Fruit fly (Drosophila melanogaster) whole organism, embryonic: ENCODE measurements around the gene CG17029.
A peak's percentile ranks its signal among the peaks of the same experiment; 100 is the strongest.

Source experiments
- Atf3 ChIP-seq: fragments of 200-800 bp; sonication (Bioruptor generic); optimal IDR thresholded peaks from 3 replicates; lab custom pipeline; 2016; ENCODE audit warnings: missing biosample characterization, missing genetic modification characterization
- CG10147 ChIP-seq: fragments of 200-800 bp; sonication (Bioruptor generic); optimal IDR thresholded peaks from 2 replicates; lab custom pipeline; 2019; ENCODE audit warnings: missing biosample characterization, mild to moderate bottlenecking, missing genetic modification characterization, moderate library complexity
- CG10209 ChIP-seq: fragments of 200-800 bp; sonication (Bioruptor generic); optimal IDR thresholded peaks from 3 replicates; lab custom pipeline; 2017; ENCODE audit warnings: missing biosample characterization, mild to moderate bottlenecking, missing genetic modification characterization, missing genetic modification reagents
- CG11247 ChIP-seq: fragments of 200-800 bp; sonication (Bioruptor generic); IDR thresholded peaks from 2 replicates; pipeline ENCODE4 v1.3.6; 2022; ENCODE audit warnings: missing biosample characterization, missing genetic modification characterization
- CG11695 ChIP-seq: fragments of 200-800 bp; sonication (Bioruptor generic); IDR thresholded peaks from 3 replicates; pipeline ENCODE4 v1.3.6; 2022; ENCODE audit warnings: missing biosample characterization, missing genetic modification characterization
- CG13296 ChIP-seq: fragments of 200-800 bp; sonication (Bioruptor generic); optimal IDR thresholded peaks from 3 replicates; lab custom pipeline; 2018; ENCODE audit warnings: missing biosample characterization, mild to moderate bottlenecking, missing genetic modification characterization
- CG14860 ChIP-seq: fragments of 200-800 bp; sonication (Bioruptor generic); IDR thresholded peaks from 3 replicates; pipeline ENCODE4 v1.3.6; 2022; ENCODE audit warnings: missing biosample characterization, missing genetic modification characterization; ENCODE audit not compliant: partially characterized antibody
- CG15073 ChIP-seq: fragments of 200-800 bp; sonication (Bioruptor generic); optimal IDR thresholded peaks from 2 replicates; lab custom pipeline; 2016; ENCODE audit warnings: missing biosample characterization, missing genetic modification characterization
- CG16779 ChIP-seq: fragments of 200-800 bp; sonication (Bioruptor generic); IDR thresholded peaks from 2 replicates; pipeline ENCODE4 v1.3.6; 2022; ENCODE audit warnings: missing biosample characterization, missing genetic modification characterization
- CG17359 ChIP-seq: fragments of 200-800 bp; sonication (Bioruptor generic); optimal IDR thresholded peaks from 3 replicates; lab custom pipeline; 2018; ENCODE audit warnings: missing biosample characterization, mild to moderate bottlenecking, missing genetic modification characterization, moderate library complexity
- CG17829 ChIP-seq: fragments of 200-800 bp; optimal IDR thresholded peaks from 2 replicates; lab custom pipeline; 2019; ENCODE audit warnings: missing biosample characterization, mild to moderate bottlenecking, missing genetic modification characterization, moderate library complexity
- CG1832 ChIP-seq: fragments of 200-800 bp; sonication (Bioruptor generic); optimal IDR thresholded peaks from 2 replicates; lab custom pipeline; 2017; ENCODE audit warnings: missing biosample characterization, mild to moderate bottlenecking, missing genetic modification characterization, inconsistent platforms
- CG18476 ChIP-seq: fragments of 200-800 bp; sonication (Bioruptor generic); optimal IDR thresholded peaks from 2 replicates; lab custom pipeline; 2016; ENCODE audit warnings: missing biosample characterization, mild to moderate bottlenecking, missing genetic modification characterization
- CG2199 ChIP-seq: fragments of 200-800 bp; sonication (Bioruptor generic); IDR thresholded peaks from 3 replicates; pipeline ENCODE4 v1.3.6; 2022; ENCODE audit warnings: missing biosample characterization, missing genetic modification characterization
- CG2889 ChIP-seq: fragments of 200-800 bp; sonication (Bioruptor generic); IDR thresholded peaks from 3 replicates; pipeline ENCODE4 v1.3.6; 2022; ENCODE audit warnings: missing biosample characterization, missing genetic modification characterization
- CG43689 ChIP-seq: fragments of 200-800 bp; sonication (Bioruptor generic); IDR thresholded peaks from 2 replicates; pipeline ENCODE4 v1.3.6; 2022; ENCODE audit warnings: missing biosample characterization, missing genetic modification characterization
- CG4730 ChIP-seq: fragments of 200-800 bp; sonication (Bioruptor generic); IDR thresholded peaks from 2 replicates; pipeline ENCODE4 v1.3.6; 2022; ENCODE audit warnings: missing biosample characterization, missing genetic modification characterization
- CG7357 ChIP-seq: fragments of 200-800 bp; sonication (Bioruptor generic); IDR thresholded peaks from 3 replicates; pipeline ENCODE4 v1.3.6; 2022; ENCODE audit warnings: missing biosample characterization, missing genetic modification characterization
- CG7928 ChIP-seq: fragments of 200-800 bp; sonication (Bioruptor generic); optimal IDR thresholded peaks from 2 replicates; lab custom pipeline; 2017; ENCODE audit warnings: missing biosample characterization, mild to moderate bottlenecking, missing genetic modification characterization
- CG8388 ChIP-seq: fragments of 200-800 bp; sonication (Bioruptor generic); optimal IDR thresholded peaks from 2 replicates; lab custom pipeline; 2019; ENCODE audit warnings: missing biosample characterization, mild to moderate bottlenecking, missing genetic modification characterization, moderate library complexity
- CG9727 ChIP-seq: fragments of 200-800 bp; sonication (Bioruptor generic); optimal IDR thresholded peaks from 3 replicates; lab custom pipeline; 2017; ENCODE audit warnings: missing biosample characterization, mild to moderate bottlenecking, missing genetic modification characterization
- CG9932 ChIP-seq: fragments of 200-800 bp; sonication (Bioruptor generic); IDR thresholded peaks from 2 replicates; pipeline ENCODE4 v1.3.6; 2022; ENCODE audit warnings: missing biosample characterization, missing genetic modification characterization
- CrebB ChIP-seq: fragments of 200-800 bp; sonication (Bioruptor generic); optimal IDR thresholded peaks from 3 replicates; lab custom pipeline; 2018; ENCODE audit warnings: missing biosample characterization, mild to moderate bottlenecking, missing genetic modification characterization
- ERR ChIP-seq: fragments of 200-800 bp; sonication (Bioruptor generic); optimal IDR thresholded peaks from 2 replicates; lab custom pipeline; 2016; ENCODE audit warnings: missing biosample characterization, missing genetic modification characterization
- HHEX ChIP-seq: fragments of 200-800 bp; sonication (Bioruptor generic); optimal IDR thresholded peaks from 3 replicates; lab custom pipeline; 2017; ENCODE audit warnings: missing biosample characterization, mild to moderate bottlenecking, missing genetic modification characterization, missing genetic modification reagents
- HLH4C ChIP-seq: fragments of 200-800 bp; sonication (Bioruptor generic); IDR thresholded peaks from 3 replicates; pipeline ENCODE4 v1.3.6; 2022; ENCODE audit warnings: missing biosample characterization, missing genetic modification characterization; ENCODE audit not compliant: partially characterized antibody
- HLH54F ChIP-seq: fragments of 200-800 bp; sonication (Bioruptor generic); optimal IDR thresholded peaks from 3 replicates; lab custom pipeline; 2016; ENCODE audit warnings: missing biosample characterization, missing genetic modification characterization
- MBD-R2 ChIP-seq: fragments of 200-800 bp; sonication (Bioruptor generic); IDR thresholded peaks from 2 replicates; pipeline ENCODE4 v1.3.6; 2022; ENCODE audit warnings: missing biosample characterization, missing genetic modification characterization
- NC2β ChIP-seq: fragments of 200-800 bp; sonication (Bioruptor generic); optimal IDR thresholded peaks from 2 replicates; lab custom pipeline; 2016; ENCODE audit warnings: missing biosample characterization, missing genetic modification characterization
- NfI ChIP-seq: fragments of 200-800 bp; sonication (Bioruptor generic); optimal IDR thresholded peaks from 3 replicates; lab custom pipeline; 2018; ENCODE audit warnings: missing biosample characterization, mild to moderate bottlenecking, missing genetic modification characterization, moderate library complexity
- PHDP ChIP-seq: fragments of 200-800 bp; sonication (Bioruptor generic); optimal IDR thresholded peaks from 3 replicates; lab custom pipeline; 2018; ENCODE audit warnings: missing biosample characterization, mild to moderate bottlenecking, missing genetic modification characterization, moderate library complexity
- aop ChIP-seq: fragments of 200-800 bp; sonication (Bioruptor generic); IDR thresholded peaks from 2 replicates; pipeline ENCODE4 v1.3.6; 2022; ENCODE audit warnings: missing biosample characterization, missing genetic modification characterization
- btn ChIP-seq: fragments of 200-800 bp; sonication (Bioruptor generic); optimal IDR thresholded peaks from 2 replicates; lab custom pipeline; 2016; ENCODE audit warnings: missing biosample characterization, missing genetic modification characterization
- caup ChIP-seq: fragments of 200-800 bp; sonication (Bioruptor generic); optimal IDR thresholded peaks from 3 replicates; lab custom pipeline; 2017; ENCODE audit warnings: missing biosample characterization, mild to moderate bottlenecking, missing genetic modification characterization, moderate library complexity; ENCODE audit not compliant: severe bottlenecking
- dimm ChIP-seq: fragments of 200-800 bp; sonication (Bioruptor generic); IDR thresholded peaks from 2 replicates; pipeline ENCODE4 v1.3.6; 2022; ENCODE audit warnings: missing biosample characterization, missing genetic modification characterization
- ewg ChIP-seq: fragments of 200-800 bp; sonication (Bioruptor generic); optimal IDR thresholded peaks from 3 replicates; lab custom pipeline; 2017; ENCODE audit warnings: mild to moderate bottlenecking, missing biosample characterization, missing genetic modification reagents, missing genetic modification characterization
- fd3F ChIP-seq: fragments of 200-800 bp; sonication (Bioruptor generic); optimal IDR thresholded peaks from 2 replicates; lab custom pipeline; 2018; ENCODE audit warnings: missing biosample characterization, mild to moderate bottlenecking, missing genetic modification characterization, moderate library complexity
- gfzf ChIP-seq: fragments of 200-800 bp; sonication (Bioruptor generic); optimal IDR thresholded peaks from 2 replicates; lab custom pipeline; 2016; ENCODE audit warnings: missing biosample characterization, mild to moderate bottlenecking, missing genetic modification characterization, moderate library complexity
- grn ChIP-seq: fragments of 200-800 bp; sonication (Bioruptor generic); optimal IDR thresholded peaks from 3 replicates; lab custom pipeline; 2017; ENCODE audit warnings: missing biosample characterization, missing genetic modification characterization
- h ChIP-seq: fragments of >200 bp; optimal IDR thresholded peaks from 2 replicates; lab custom pipeline; 2017
- her ChIP-seq: fragments of 200-800 bp; sonication (Bioruptor generic); optimal IDR thresholded peaks from 2 replicates; lab custom pipeline; 2016; ENCODE audit warnings: missing biosample characterization, missing genetic modification characterization
- hth ChIP-seq: fragments of >200 bp; optimal IDR thresholded peaks from 2 replicates; lab custom pipeline; 2017; ENCODE audit warnings: inconsistent platforms
- kay ChIP-seq: fragments of 200-800 bp; sonication (Bioruptor generic); optimal IDR thresholded peaks from 2 replicates; lab custom pipeline; 2016; ENCODE audit warnings: missing biosample characterization, missing genetic modification characterization
- peb ChIP-seq: fragments of 200-800 bp; sonication (Bioruptor generic); IDR thresholded peaks from 2 replicates; pipeline ENCODE4 v1.3.6; 2022; ENCODE audit warnings: missing biosample characterization, missing genetic modification characterization
- pzg ChIP-seq: fragments of 200-800 bp; sonication (Bioruptor generic); optimal IDR thresholded peaks from 3 replicates; lab custom pipeline; 2018; ENCODE audit warnings: missing biosample characterization, mild to moderate bottlenecking, missing genetic modification characterization, moderate library complexity
- slbo ChIP-seq: fragments of 200-800 bp; sonication (Bioruptor generic); IDR thresholded peaks from 2 replicates; pipeline ENCODE4 v1.3.6; 2022; ENCODE audit warnings: missing biosample characterization, missing genetic modification characterization
- tna ChIP-seq: fragments of 200-800 bp; sonication (Bioruptor generic); IDR thresholded peaks from 2 replicates; pipeline ENCODE4 v1.3.6; 2022; ENCODE audit warnings: missing biosample characterization, missing genetic modification characterization; ENCODE audit not compliant: partially characterized antibody
- ttk ChIP-seq: fragments of 200-800 bp; sonication (Bioruptor generic); IDR thresholded peaks from 2 replicates; pipeline ENCODE4 v2.1.2; 2022; ENCODE audit warnings: missing biosample characterization, missing genetic modification characterization
- unpg ChIP-seq: fragments of 200-800 bp; sonication (Bioruptor generic); optimal IDR thresholded peaks from 3 replicates; lab custom pipeline; 2018; ENCODE audit warnings: missing biosample characterization, mild to moderate bottlenecking, missing genetic modification characterization, moderate library complexity
- usp ChIP-seq: fragments of >200 bp; optimal IDR thresholded peaks from 2 replicates; lab custom pipeline; 2017; ENCODE audit warnings: missing biosample characterization, missing genetic modification characterization

The CG17029 gene

dm6 chr3L:15982783-15983432, 6.2 kb downstream of the CG17029 start, which contains the start of the genes brm and Arl1 (continued):
- TF ChIP-seq CG16779 (GFP tag; lab: Robert Waterston, UW) (peak; percentile 98), CG7928 (GFP tag; lab: Kevin White, UChicago) (peak; percentile 83), btn (peak; percentile 50), hth (no peak), CG2889 (peak; percentile 98), fd3F (GFP tag; lab: Kevin White, UChicago) (peak; percentile 98), HLH4C (GFP tag; lab: Robert Waterston, UW) (no peak), HLH54F (peak; percentile 91), CG1832 (GFP tag; lab: Kevin White, UChicago) (no peak), CG13296 (GFP tag; lab: Kevin White, UChicago) (peak; percentile 98), tna (GFP tag; lab: Robert Waterston, UW) (no peak), ttk (GFP tag; lab: Robert Waterston, UW) (peak; percentile 99), ewg (peak; percentile 96), CG10209 (peak; percentile 98), MBD-R2 (peak; percentile 100), CG11695 (GFP tag; lab: Robert Waterston, UW) (peak; percentile 98), CG4730 (GFP tag; lab: Robert Waterston, UW) (peak; percentile 99), pzg (GFP tag; lab: Kevin White, UChicago) (peak; percentile 67), CG11247 (peak; percentile 99), grn (GFP tag; lab: Kevin White, UChicago) (peak; percentile 65), CG17359 (peak; percentile 98), kay (GFP tag; lab: Kevin White, UChicago) (peak; percentile 99), CrebB (tag; lab: Kevin White, UChicago) (peak; percentile 94), HHEX (GFP tag; lab: Kevin White, UChicago) (peak; percentile 98), her (GFP tag; lab: Kevin White, UChicago) (peak; percentile 31), CG18476 (peak; percentile 96), slbo (GFP tag; lab: Robert Waterston, UW) (peak; percentile 99), unpg (GFP tag; lab: Kevin White, UChicago) (peak; percentile 98), CG9727 (peak; percentile 99), NC2β (peak; percentile 71), CG15073 (GFP tag; lab: Kevin White, UChicago) (peak; percentile 82), CG43689 (GFP tag; lab: Robert Waterston, UW) (peak; percentile 96), ERR (peak; percentile 69), CG10147 (peak; percentile 99), caup (GFP tag; lab: Kevin White, UChicago) (peak; percentile 99), h (lab: Kevin White, UChicago) (no peak), CG14860 (GFP tag; lab: Robert Waterston, UW) (no peak), CG2199 (GFP tag; lab: Robert Waterston, UW) (peak; percentile 99), CG8388 (peak; percentile 94), gfzf (GFP tag; lab: Kevin White, UChicago) (no peak), CG7357 (GFP tag; lab: Robert Waterston, UW) (peak; percentile 97), PHDP (tag; lab: Kevin White, UChicago) (peak; percentile 98), NfI (GFP tag; lab: Kevin White, UChicago) (peak; percentile 99), peb (GFP tag; lab: Robert Waterston, UW) (peak; percentile 99), Atf3 (GFP tag; lab: Kevin White, UChicago) (peak; percentile 82), CG9932 (GFP tag; lab: Robert Waterston, UW) (peak; percentile 100), dimm (GFP tag; lab: Robert Waterston, UW) (peak; percentile 96), CG17829 (peak; percentile 99), aop (GFP tag; lab: Robert Waterston, UW) (peak; percentile 96), usp (GFP tag; lab: Kevin White, UChicago) (no peak)
